Worm (Caenorhabditis elegans) whole organism, young adult: Measurements from ENCODE around the gene lin-14.

Experiments
- F57C9.4 ChIP-seq: sonication (generic microtip); optimal IDR thresholded peaks from 2 replicates; lab custom pipeline; 2017; ENCODE audit warnings: mild to moderate bottlenecking, missing genetic modification characterization, missing compliant biosample characterization
- ama-1 ChIP-seq, 3 experiments: fragments of 150-350 bp in 1 of 3; sonication (generic microtip) in 2 of 3; optimal IDR thresholded peaks; 2 replicates each; lab custom pipeline; 2014 to 2018; ENCODE audit warnings: missing biosample characterization in 2 of 3, missing genetic modification characterization in 2 of 3, missing genetic modification reagents in 2 of 3
- attf-3 ChIP-seq: fragments of 200-800 bp; sonication (Bioruptor generic); conservative IDR thresholded peaks from 2 replicates; pipeline ENCODE4 v1.3.6; 2022; ENCODE audit warnings: missing genetic modification reagents, missing genetic modification characterization, missing compliant biosample characterization
- ets-4 ChIP-seq: fragments of 200-800 bp; sonication (Bioruptor generic); optimal IDR thresholded peaks from 2 replicates; lab custom pipeline; 2018; ENCODE audit warnings: mild to moderate bottlenecking, missing genetic modification characterization, missing compliant biosample characterization
- gei-17 ChIP-seq: fragments of 200-800 bp; sonication (Bioruptor generic); optimal IDR thresholded peaks from 2 replicates; lab custom pipeline; 2018; ENCODE audit warnings: mild to moderate bottlenecking, missing genetic modification characterization, missing compliant biosample characterization
- lin-35 ChIP-seq, 3 experiments: fragments of 150-350 bp in 2 of 3; sonication (generic microtip) in 1 of 3; optimal IDR thresholded peaks; 2 replicates each; lab custom pipeline; 2014 to 2018; ENCODE audit warnings: missing biosample characterization in 3 of 3, missing genetic modification characterization in 3 of 3, missing genetic modification reagents in 3 of 3
- madf-8 ChIP-seq: fragments of 200-800 bp; sonication (Bioruptor generic); conservative IDR thresholded peaks from 2 replicates; pipeline ENCODE4 v1.3.6; 2022; ENCODE audit warnings: missing genetic modification reagents, missing genetic modification characterization, missing compliant biosample characterization
- mel-28 ChIP-seq: sonication (generic microtip); optimal IDR thresholded peaks from 2 replicates; lab custom pipeline; 2016; ENCODE audit warnings: borderline replicate concordance, mild to moderate bottlenecking, missing genetic modification characterization, missing compliant biosample characterization
- nhr-90 ChIP-seq: sonication (generic microtip); optimal IDR thresholded peaks from 2 replicates; lab custom pipeline; 2016; ENCODE audit warnings: missing genotype, mild to moderate bottlenecking, missing genetic modification characterization, missing compliant biosample characterization
- pha-4 ChIP-seq: fragments of 150-350 bp; sonication (generic microtip); optimal IDR thresholded peaks from 2 replicates; lab custom pipeline; 2014; ENCODE audit warnings: missing biosample characterization, missing genetic modification reagents, missing genetic modification characterization
- snpc-4 ChIP-seq, 5 experiments: fragments of 150-350 bp in 1 of 5; sonication (generic microtip) in 4 of 5; optimal IDR thresholded peaks; 2 replicates each; lab custom pipeline; 2014 to 2018; ENCODE audit warnings: missing genetic modification characterization in 5 of 5, missing biosample characterization in 3 of 5, antibody characterized with exemption in 2 of 5, mild to moderate bottlenecking in 2 of 5, missing compliant biosample characterization in 2 of 5, missing genotype in 2 of 5, moderate library complexity in 2 of 5, missing genetic modification reagents in 1 of 5
- tlf-1 ChIP-seq: fragments of 200-800 bp; sonication (Bioruptor generic); optimal IDR thresholded peaks from 2 replicates; lab custom pipeline; 2018; ENCODE audit warnings: mild to moderate bottlenecking, missing genetic modification characterization, missing compliant biosample characterization
- unc-130 ChIP-seq: sonication (generic microtip); optimal IDR thresholded peaks from 2 replicates; lab custom pipeline; 2016; ENCODE audit warnings: missing genetic modification reagents, missing genetic modification characterization, missing compliant biosample characterization
- ztf-18 ChIP-seq: sonication (generic microtip); optimal IDR thresholded peaks from 2 replicates; lab custom pipeline; 2016; ENCODE audit warnings: missing genotype, mild to moderate bottlenecking, missing genetic modification characterization, missing compliant biosample characterization

- TF ChIP-seq ets-4 (GFP tag; lab: Kevin White, UChicago) = no peak
- TF ChIP-seq unc-130 (GFP tag; lab: Kevin White, UChicago) = no peak
- peak in 1 of 3 experiments; percentile 12 for TF ChIP-seq lin-35 (GFP tag; optimal IDR thresholded peaks at IDR 0.05; lab: Kevin White, UChicago)
- no peak for TF ChIP-seq madf-8 (GFP tag; lab: Robert Waterston, UW)
- TF ChIP-seq nhr-90 (tag; lab: Kevin White, UChicago) = no peak
- no peak for TF ChIP-seq ztf-18 (tag; lab: Kevin White, UChicago)
- no peak for TF ChIP-seq ama-1 (optimal IDR thresholded peaks at IDR 0.05; lab: Kevin White, UChicago)
- no peak for TF ChIP-seq ama-1 (GFP tag; optimal IDR thresholded peaks at IDR 0.05; lab: Kevin White, UChicago)
- TF ChIP-seq tlf-1 (GFP tag; lab: Kevin White, UChicago) = no peak
- TF ChIP-seq snpc-4 (GFP tag; optimal IDR thresholded peaks at IDR 0.05; lab: Kevin White, UChicago) = no peak
- no peak for TF ChIP-seq snpc-4 (tag; optimal IDR thresholded peaks at IDR 0.05; lab: Kevin White, UChicago)
- no peak for TF ChIP-seq gei-17 (GFP tag; lab: Kevin White, UChicago)
- TF ChIP-seq F57C9.4 (tag; lab: Kevin White, UChicago) = no peak
- TF ChIP-seq pha-4 (tag; lab: Kevin White, UChicago) = no peak
- no peak for TF ChIP-seq attf-3 (GFP tag; lab: Robert Waterston, UW)
- TF ChIP-seq mel-28 (tag; lab: Kevin White, UChicago) = no peak
Measured at ce11 chrX:11474605-11475385, 9.4 kb downstream of the lin-14 start.
